Fruit fly (Drosophila melanogaster) whole organism, prepupa: ENCODE measurements around the gene CG42237.

Experiments used
- CG10631 ChIP-seq: fragments of 200-800 bp; sonication (Bioruptor generic); optimal IDR thresholded peaks from 2 replicates; lab custom pipeline; 2016; ENCODE audit warnings: missing biosample characterization, missing genetic modification characterization
- CG10669 ChIP-seq: fragments of 200-800 bp; sonication (Bioruptor generic); optimal IDR thresholded peaks from 3 replicates; lab custom pipeline; 2018; ENCODE audit warnings: missing biosample characterization, mild to moderate bottlenecking, missing genetic modification characterization, moderate library complexity
- CG11294 ChIP-seq: fragments of 200-800 bp; sonication (Bioruptor generic); IDR thresholded peaks from 2 replicates; pipeline ENCODE4 v1.3.6; 2022; ENCODE audit warnings: missing biosample characterization, missing genetic modification characterization
- CG11762 ChIP-seq: fragments of 200-800 bp; sonication (Bioruptor generic); optimal IDR thresholded peaks from 3 replicates; lab custom pipeline; 2016; ENCODE audit warnings: missing biosample characterization, missing genetic modification characterization; ENCODE audit not compliant: insufficient read depth
- CG11902 ChIP-seq: fragments of 200-800 bp; sonication (Bioruptor generic); optimal IDR thresholded peaks from 3 replicates; lab custom pipeline; 2016; ENCODE audit warnings: missing biosample characterization, missing genetic modification characterization
- CG15336 ChIP-seq: fragments of 200-800 bp; sonication (Bioruptor generic); IDR thresholded peaks from 2 replicates; pipeline ENCODE4 v1.3.6; 2022; ENCODE audit warnings: missing biosample characterization, missing genetic modification characterization
- CG1621 ChIP-seq: fragments of 200-800 bp; sonication (Bioruptor generic); optimal IDR thresholded peaks from 3 replicates; lab custom pipeline; 2018; ENCODE audit warnings: missing biosample characterization, mild to moderate bottlenecking, missing genetic modification characterization
- CG16779 ChIP-seq: fragments of 200-800 bp; sonication (Bioruptor generic); optimal IDR thresholded peaks from 3 replicates; lab custom pipeline; 2017; ENCODE audit warnings: missing biosample characterization, mild to moderate bottlenecking, missing genetic modification characterization
- CG3032 ChIP-seq: fragments of 200-800 bp; optimal IDR thresholded peaks from 2 replicates; lab custom pipeline; 2019; ENCODE audit warnings: missing biosample characterization, mild to moderate bottlenecking, missing genetic modification characterization, moderate library complexity
- CG32006 ChIP-seq: fragments of 200-800 bp; sonication (Bioruptor generic); optimal IDR thresholded peaks from 3 replicates; lab custom pipeline; 2017; ENCODE audit warnings: missing biosample characterization, mild to moderate bottlenecking, missing genetic modification characterization
- CG34406 ChIP-seq: fragments of 200-800 bp; sonication (Bioruptor generic); optimal IDR thresholded peaks from 3 replicates; lab custom pipeline; 2016; ENCODE audit warnings: missing biosample characterization, missing genetic modification characterization
- CG3919 ChIP-seq: fragments of 200-800 bp; sonication (Bioruptor generic); optimal IDR thresholded peaks from 3 replicates; lab custom pipeline; 2016; ENCODE audit warnings: missing biosample characterization, missing genetic modification characterization
- CG4318 ChIP-seq: fragments of 200-800 bp; sonication (Bioruptor generic); optimal IDR thresholded peaks from 3 replicates; lab custom pipeline; 2017; ENCODE audit warnings: missing biosample characterization, mild to moderate bottlenecking, missing genetic modification characterization
- CG6163 ChIP-seq: fragments of 200-800 bp; sonication (Bioruptor generic); IDR thresholded peaks from 3 replicates; pipeline ENCODE4 v1.3.6; 2022; ENCODE audit warnings: missing biosample characterization, missing genetic modification characterization
- CG6276 ChIP-seq: fragments of 200-800 bp; sonication (Bioruptor generic); optimal IDR thresholded peaks from 2 replicates; lab custom pipeline; 2017; ENCODE audit warnings: missing biosample characterization, mild to moderate bottlenecking, missing genetic modification characterization
- CG6792 ChIP-seq: fragments of 200-800 bp; sonication (Bioruptor generic); optimal IDR thresholded peaks from 3 replicates; lab custom pipeline; 2016; ENCODE audit warnings: missing biosample characterization, missing genetic modification characterization
- CG6808 ChIP-seq: fragments of 200-800 bp; sonication (Bioruptor generic); optimal IDR thresholded peaks from 3 replicates; lab custom pipeline; 2017; ENCODE audit warnings: missing biosample characterization, missing genetic modification characterization, mild to moderate bottlenecking, moderate library complexity, missing genetic modification reagents
- CG6854 ChIP-seq: fragments of 200-800 bp; sonication (Bioruptor generic); optimal IDR thresholded peaks from 2 replicates; lab custom pipeline; 2017; ENCODE audit warnings: missing biosample characterization, mild to moderate bottlenecking, missing genetic modification characterization
- CG7368 ChIP-seq: fragments of 200-800 bp; sonication (Bioruptor generic); optimal IDR thresholded peaks from 3 replicates; lab custom pipeline; 2016; ENCODE audit warnings: missing biosample characterization, missing genetic modification characterization
- CG8119 ChIP-seq: fragments of 200-800 bp; sonication (Bioruptor generic); IDR thresholded peaks from 3 replicates; pipeline ENCODE4 v1.3.6; 2022; ENCODE audit warnings: missing biosample characterization, missing genetic modification characterization
- CG8632 ChIP-seq: fragments of 200-800 bp; sonication (Bioruptor generic); optimal IDR thresholded peaks from 3 replicates; lab custom pipeline; 2016; ENCODE audit warnings: missing biosample characterization, missing genetic modification characterization
- CG9139 ChIP-seq: fragments of 200-800 bp; sonication (Bioruptor generic); optimal IDR thresholded peaks from 3 replicates; lab custom pipeline; 2017; ENCODE audit warnings: missing biosample characterization, mild to moderate bottlenecking, missing genetic modification characterization
- Eip75B ChIP-seq: fragments of 200-800 bp; sonication (Bioruptor generic); optimal IDR thresholded peaks from 3 replicates; lab custom pipeline; 2016; ENCODE audit warnings: missing biosample characterization, missing genetic modification characterization
- Ets21C ChIP-seq: fragments of 200-800 bp; sonication (Bioruptor generic); optimal IDR thresholded peaks from 3 replicates; lab custom pipeline; 2016; ENCODE audit warnings: missing biosample characterization, missing genetic modification characterization
- Ets96B ChIP-seq: fragments of 200-800 bp; optimal IDR thresholded peaks from 2 replicates; lab custom pipeline; 2019; ENCODE audit warnings: missing biosample characterization, mild to moderate bottlenecking, missing genetic modification characterization, moderate library complexity
- Gug ChIP-seq: fragments of 200-800 bp; sonication (Bioruptor generic); IDR thresholded peaks from 2 replicates; pipeline ENCODE4 v1.3.6; 2022; ENCODE audit warnings: missing biosample characterization, missing genetic modification characterization
- Hr38 ChIP-seq: sonication (Bioruptor generic); optimal IDR thresholded peaks from 2 replicates; lab custom pipeline; 2016; ENCODE audit warnings: missing biosample characterization, missing genetic modification characterization
- Hr4 ChIP-seq: fragments of 200-800 bp; sonication (Bioruptor generic); optimal IDR thresholded peaks from 3 replicates; lab custom pipeline; 2016; ENCODE audit warnings: missing biosample characterization, missing genetic modification characterization
- Lpt ChIP-seq: fragments of 200-800 bp; sonication (Bioruptor generic); optimal IDR thresholded peaks from 3 replicates; lab custom pipeline; 2016; ENCODE audit warnings: missing biosample characterization, missing genetic modification characterization
- Met ChIP-seq: fragments of 200-800 bp; sonication (Bioruptor generic); optimal IDR thresholded peaks from 3 replicates; lab custom pipeline; 2016; ENCODE audit warnings: missing biosample characterization, missing genetic modification characterization
- OdsH ChIP-seq: fragments of 200-800 bp; sonication (Bioruptor generic); optimal IDR thresholded peaks from 3 replicates; lab custom pipeline; 2016; ENCODE audit warnings: missing biosample characterization, missing genetic modification characterization
- Smox ChIP-seq: fragments of 200-800 bp; sonication (Bioruptor generic); optimal IDR thresholded peaks from 3 replicates; lab custom pipeline; 2016; ENCODE audit warnings: missing biosample characterization, missing genetic modification characterization
- Sox14 ChIP-seq: fragments of 200-800 bp; sonication (Bioruptor generic); optimal IDR thresholded peaks from 3 replicates; lab custom pipeline; 2016; ENCODE audit warnings: missing biosample characterization, missing genetic modification characterization
- Sox15 ChIP-seq: fragments of 200-800 bp; sonication (Bioruptor generic); optimal IDR thresholded peaks from 3 replicates; lab custom pipeline; 2016; ENCODE audit warnings: missing biosample characterization, missing genetic modification characterization
- achi ChIP-seq: fragments of 200-800 bp; sonication (Bioruptor generic); optimal IDR thresholded peaks from 3 replicates; lab custom pipeline; 2016; ENCODE audit warnings: missing biosample characterization, missing genetic modification characterization
- acj6 ChIP-seq: fragments of 200-800 bp; sonication (Bioruptor generic); optimal IDR thresholded peaks from 3 replicates; lab custom pipeline; 2016; ENCODE audit warnings: missing biosample characterization, missing genetic modification characterization
- cyc ChIP-seq: fragments of 200-800 bp; sonication (Bioruptor generic); optimal IDR thresholded peaks from 3 replicates; lab custom pipeline; 2016; ENCODE audit warnings: missing biosample characterization, missing genetic modification characterization
- dac ChIP-seq: fragments of 200-800 bp; sonication (Bioruptor generic); optimal IDR thresholded peaks from 2 replicates; lab custom pipeline; 2017; ENCODE audit warnings: missing biosample characterization, mild to moderate bottlenecking, missing genetic modification characterization
- dsx ChIP-seq: fragments of 200-800 bp; optimal IDR thresholded peaks from 3 replicates; lab custom pipeline; 2019; ENCODE audit warnings: missing biosample characterization, mild to moderate bottlenecking, missing genetic modification characterization, moderate library complexity; ENCODE audit not compliant: poor library complexity, severe bottlenecking
- eg ChIP-seq: fragments of 200-800 bp; sonication (Bioruptor generic); IDR thresholded peaks from 3 replicates; pipeline ENCODE4 v1.3.6; 2022; ENCODE audit warnings: missing biosample characterization, missing genetic modification characterization
- fd59A ChIP-seq: fragments of 200-800 bp; sonication (Bioruptor generic); optimal IDR thresholded peaks from 2 replicates; lab custom pipeline; 2017; ENCODE audit warnings: missing biosample characterization, mild to moderate bottlenecking, missing genetic modification characterization, missing genetic modification reagents
- fd85E ChIP-seq: fragments of 200-800 bp; sonication (Bioruptor generic); optimal IDR thresholded peaks from 3 replicates; lab custom pipeline; 2016; ENCODE audit warnings: missing biosample characterization, missing genetic modification characterization
- fkh ChIP-seq: fragments of 200-800 bp; sonication (Bioruptor generic); optimal IDR thresholded peaks from 3 replicates; lab custom pipeline; 2017; ENCODE audit warnings: missing biosample characterization, mild to moderate bottlenecking, missing genetic modification characterization, moderate library complexity
- lz ChIP-seq: fragments of 200-800 bp; sonication (Bioruptor generic); optimal IDR thresholded peaks from 3 replicates; lab custom pipeline; 2016; ENCODE audit warnings: missing biosample characterization, missing genetic modification characterization
- net ChIP-seq: fragments of 200-800 bp; sonication (Bioruptor generic); optimal IDR thresholded peaks from 3 replicates; lab custom pipeline; 2016; ENCODE audit warnings: missing biosample characterization, missing genetic modification characterization
- pdm3 ChIP-seq: fragments of 200-800 bp; sonication (Bioruptor generic); optimal IDR thresholded peaks from 3 replicates; lab custom pipeline; 2016; ENCODE audit warnings: missing biosample characterization, missing genetic modification characterization
- salr ChIP-seq, 2 experiments: fragments of 200-800 bp; sonication (Bioruptor generic); optimal IDR thresholded peaks; 3 replicates each; lab custom pipeline; 2016 to 2018; ENCODE audit warnings: missing biosample characterization in 2 of 2, missing genetic modification characterization in 2 of 2, mild to moderate bottlenecking in 1 of 2
- ss ChIP-seq, 2 experiments: fragments of 200-800 bp; sonication (Bioruptor generic); optimal IDR thresholded peaks; 2 replicates in 1 of 2; 3 replicates in 1 of 2; lab custom pipeline; 2017 to 2018; ENCODE audit warnings: mild to moderate bottlenecking in 2 of 2, missing biosample characterization in 2 of 2, missing genetic modification characterization in 2 of 2, moderate library complexity in 1 of 2
- topi ChIP-seq: fragments of 200-800 bp; sonication (Bioruptor generic); optimal IDR thresholded peaks from 3 replicates; lab custom pipeline; 2016; ENCODE audit warnings: missing biosample characterization, missing genetic modification characterization
- vri ChIP-seq: fragments of 200-800 bp; sonication (Bioruptor generic); optimal IDR thresholded peaks from 3 replicates; lab custom pipeline; 2016; ENCODE audit warnings: missing biosample characterization, mild to moderate bottlenecking, missing genetic modification characterization

CG42237 gene

DNA sequence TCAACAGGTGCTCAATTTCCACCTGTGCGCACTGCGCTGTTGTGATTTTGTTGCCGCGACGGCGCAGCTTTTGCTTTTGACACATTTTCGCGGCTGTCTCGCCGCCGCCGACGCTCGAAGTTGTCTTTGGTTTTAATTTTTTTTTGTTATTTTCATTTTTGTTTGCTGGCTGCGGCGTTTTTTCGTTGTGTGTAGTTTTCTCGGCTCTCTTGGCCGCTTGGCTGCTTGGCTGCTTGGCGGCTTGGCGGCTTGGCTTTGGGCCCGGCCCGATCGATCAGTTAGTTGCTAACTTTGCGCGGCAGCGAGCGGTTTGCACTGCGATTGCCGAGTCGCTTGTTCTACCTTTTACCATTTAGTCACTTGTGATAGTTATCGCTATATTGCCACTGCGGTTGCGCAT, at the start of gene CG42237 (continued):
- TF ChIP-seq CG10631 (GFP tag; lab: Kevin White, UChicago) (no peak), acj6 (no peak), Hr4 (no peak), CG1621 (no peak), Ets96B (tag; lab: Kevin White, UChicago) (peak; percentile 9), fkh (GFP tag; lab: Kevin White, UChicago) (no peak), lz (GFP tag; lab: Kevin White, UChicago) (no peak)
- TF ChIP-seq, all 60 proteins: peak for 15

DNA sequence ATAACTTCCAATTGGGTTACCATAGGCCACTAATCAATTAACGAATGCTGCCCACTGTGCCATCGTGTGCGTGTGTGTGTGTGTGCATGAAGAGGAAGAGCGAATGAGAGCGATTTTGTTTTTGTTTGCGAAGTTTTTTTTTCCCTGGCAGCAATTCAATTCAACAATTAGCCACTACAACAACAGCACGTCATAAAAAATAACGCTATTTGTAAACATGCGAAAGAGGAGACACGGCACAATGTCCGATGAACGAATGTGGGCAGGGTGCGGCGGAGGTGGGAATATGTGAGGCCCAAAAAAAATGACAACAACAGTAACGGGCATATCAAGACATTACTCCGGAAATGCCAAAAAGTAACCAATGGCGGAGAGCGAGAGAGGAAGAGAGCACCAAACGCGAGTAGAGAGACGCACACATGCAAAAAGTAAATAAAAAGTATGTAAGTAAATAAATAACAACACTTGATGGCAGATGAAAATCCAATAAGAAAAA, 27.6 kb upstream of the CG42237 start:
- no peak for TF ChIP-seq fd85E (GFP tag; lab: Kevin White, UChicago)
- no peak for TF ChIP-seq CG10669 (GFP tag; lab: Kevin White, UChicago)
- no peak for TF ChIP-seq vri (GFP tag; lab: Kevin White, UChicago)
- no peak for TF ChIP-seq topi
- TF ChIP-seq CG8119 (GFP tag; lab: Robert Waterston, UW): no peak
- no peak for TF ChIP-seq pdm3 (GFP tag; lab: Kevin White, UChicago)
- TF ChIP-seq CG34406 (GFP tag; lab: Kevin White, UChicago): no peak
- no peak for TF ChIP-seq CG15336
- no peak for TF ChIP-seq cyc
- no peak for TF ChIP-seq Smox (GFP tag; lab: Kevin White, UChicago)
- TF ChIP-seq CG7368 (GFP tag; lab: Kevin White, UChicago): peak; percentile 14
- no peak for TF ChIP-seq CG9139 (GFP tag; lab: Kevin White, UChicago)
- TF ChIP-seq lz (GFP tag; lab: Kevin White, UChicago): peak; percentile 29
- TF ChIP-seq Hr38: no peak
- TF ChIP-seq CG11902 (GFP tag; lab: Kevin White, UChicago): no peak
- peak; percentile 26; the same call in 1 of the 3 replicates for TF ChIP-seq eg (GFP tag; lab: Robert Waterston, UW)
- no peak for TF ChIP-seq Sox14 (GFP tag; lab: Kevin White, UChicago)
- TF ChIP-seq dac (GFP tag; lab: Kevin White, UChicago): no peak
- TF ChIP-seq CG6808 (GFP tag; lab: Kevin White, UChicago): no peak
- TF ChIP-seq CG6792: no peak
- TF ChIP-seq Ets96B (tag; lab: Kevin White, UChicago): no peak
- peak; percentile 18 for TF ChIP-seq CG8632 (GFP tag; lab: Kevin White, UChicago)
- TF ChIP-seq CG11294 (GFP tag; lab: Robert Waterston, UW): no peak
- TF ChIP-seq CG1621: no peak
- no peak for TF ChIP-seq CG16779 (tag; lab: Kevin White, UChicago)
- no peak for TF ChIP-seq ss (GFP tag; optimal IDR thresholded peaks at IDR 0.05; lab: Kevin White, UChicago)
- TF ChIP-seq CG4318 (GFP tag; lab: Kevin White, UChicago): no peak
- no peak for TF ChIP-seq CG32006
- no peak for TF ChIP-seq CG3032 (tag; lab: Kevin White, UChicago)
- TF ChIP-seq CG6163 (GFP tag; lab: Robert Waterston, UW): no peak
- no peak for TF ChIP-seq Eip75B
- TF ChIP-seq CG3919 (GFP tag; lab: Kevin White, UChicago): no peak
- TF ChIP-seq CG6854 (GFP tag; lab: Kevin White, UChicago): peak; percentile 45
- no peak for TF ChIP-seq Met (GFP tag; lab: Kevin White, UChicago)
- TF ChIP-seq Sox15 (GFP tag; lab: Kevin White, UChicago): no peak
- no peak for TF ChIP-seq net
- no peak for TF ChIP-seq OdsH (GFP tag; lab: Kevin White, UChicago)
- TF ChIP-seq CG11762 (GFP tag; lab: Kevin White, UChicago): no peak
- no peak for TF ChIP-seq fd59A (GFP tag; lab: Kevin White, UChicago)
- TF ChIP-seq Lpt (GFP tag; lab: Kevin White, UChicago): no peak
- TF ChIP-seq CG10631 (GFP tag; lab: Kevin White, UChicago): no peak
- TF ChIP-seq achi (GFP tag; lab: Kevin White, UChicago): no peak
- peak; percentile 30 for TF ChIP-seq CG6276
- peak; percentile 88 for TF ChIP-seq fkh (GFP tag; lab: Kevin White, UChicago)
- no peak for TF ChIP-seq Ets21C (GFP tag; lab: Kevin White, UChicago)
- TF ChIP-seq salr (GFP tag; optimal IDR thresholded peaks at IDR 0.05; lab: Kevin White, UChicago): no peak
- TF ChIP-seq Gug: no peak
- TF ChIP-seq dsx: no peak
